Worm (Caenorhabditis elegans): ENCODE measurements around the gene C09G9.1.

DNA sequence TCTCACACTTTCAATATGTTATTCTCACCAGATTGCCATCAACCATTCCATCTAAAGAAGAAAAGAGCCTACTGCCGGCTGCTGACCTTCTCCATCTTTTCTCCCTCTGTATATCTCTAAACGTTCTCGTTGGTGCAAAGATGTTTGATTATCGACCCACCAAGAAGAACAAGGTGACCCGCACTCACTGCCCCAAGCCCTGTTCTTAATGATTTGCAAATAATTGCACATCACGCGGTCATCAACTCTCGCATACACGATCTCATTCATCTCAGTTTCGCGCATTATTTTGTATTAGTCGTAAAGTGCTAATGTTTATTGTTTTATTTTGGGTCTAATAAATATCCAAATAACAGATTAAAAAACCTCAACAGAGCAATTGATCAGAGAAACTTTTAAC is 45.8 kb downstream of the C09G9.1 start:
- no peak for TF ChIP-seq ceh-82 (tag; optimal IDR thresholded peaks at IDR 0.05)
- no peak for TF ChIP-seq nhr-237 (tag; optimal IDR thresholded peaks at IDR 0.05)
- TF ChIP-seq mdl-1 (tag; optimal IDR thresholded peaks at IDR 0.05), result no peak
- TF ChIP-seq lir-3 (tag; optimal IDR thresholded peaks at IDR 0.05), result no peak
- no peak for TF ChIP-seq nhr-77 (tag; optimal IDR thresholded peaks at IDR 0.05)
- TF ChIP-seq zag-1 (tag; optimal IDR thresholded peaks at IDR 0.05), result no peak
- TF ChIP-seq pha-4 (GFP tag; IDR thresholded peaks at IDR 0.05), result no peak
- no peak for TF ChIP-seq pha-4 (tag; optimal IDR thresholded peaks at IDR 0.05)
- TF ChIP-seq skn-1 (tag; optimal IDR thresholded peaks at IDR 0.05), result no peak
- TF ChIP-seq F37D6.2 (tag; optimal IDR thresholded peaks at IDR 0.05), result no peak
- TF ChIP-seq unc-39 (tag; optimal IDR thresholded peaks at IDR 0.05), result no peak
- no peak for TF ChIP-seq fkh-10 (GFP tag; optimal IDR thresholded peaks at IDR 0.05)
- no peak for TF ChIP-seq Y105C5A.15 (GFP tag; IDR thresholded peaks at IDR 0.05)

Measured in whole organism, L4 larva.